Worm (Caenorhabditis elegans) whole organism, young adult: ENCODE measurements around the gene clc-9.

Experiments
- B0019.2 ChIP-seq: fragments of 200-800 bp; sonication (Bioruptor generic); conservative IDR thresholded peaks from 2 replicates; pipeline ENCODE4 v1.3.6; 2022; ENCODE audit warnings: missing genetic modification reagents, missing genetic modification characterization, missing compliant biosample characterization
- B0336.3 ChIP-seq: fragments of 200-800 bp; sonication (Bioruptor generic); IDR thresholded peaks from 2 replicates; pipeline ENCODE4 v1.3.6; 2022; ENCODE audit warnings: missing genetic modification characterization, missing compliant biosample characterization
- C17E4.6 ChIP-seq: fragments of 200-800 bp; sonication (Bioruptor generic); IDR thresholded peaks from 2 replicates; pipeline ENCODE4 v1.3.6; 2022; ENCODE audit warnings: missing genetic modification reagents, missing genetic modification characterization, missing compliant biosample characterization
- F22D6.2 ChIP-seq: sonication (generic microtip); optimal IDR thresholded peaks from 2 replicates; lab custom pipeline; 2016; ENCODE audit warnings: mild to moderate bottlenecking, missing genetic modification characterization, missing compliant biosample characterization
- F33H1.4 ChIP-seq: fragments of 200-800 bp; sonication (Bioruptor generic); IDR thresholded peaks from 2 replicates; pipeline ENCODE4 v1.3.6; 2022; ENCODE audit warnings: missing genetic modification reagents, missing genetic modification characterization, missing compliant biosample characterization
- F39B2.1 ChIP-seq: fragments of 200-800 bp; sonication (Bioruptor generic); IDR thresholded peaks from 2 replicates; pipeline ENCODE4 v1.3.6; 2022; ENCODE audit warnings: missing genetic modification reagents, missing genetic modification characterization, missing compliant biosample characterization
- Y53F4B.3 ChIP-seq: fragments of 200-800 bp; sonication (Bioruptor generic); IDR thresholded peaks from 2 replicates; pipeline ENCODE4 v1.3.6; 2022; ENCODE audit warnings: missing genetic modification reagents, missing genetic modification characterization, missing compliant biosample characterization
- Y67H2A.10 ChIP-seq: fragments of 200-800 bp; sonication (Bioruptor generic); conservative IDR thresholded peaks from 2 replicates; pipeline ENCODE4 v1.3.6; 2022; ENCODE audit warnings: missing genetic modification reagents, missing genetic modification characterization, missing compliant biosample characterization
- ZK185.1 ChIP-seq: sonication (generic microtip); optimal IDR thresholded peaks from 2 replicates; lab custom pipeline; 2016; ENCODE audit warnings: mild to moderate bottlenecking, missing genetic modification characterization, missing compliant biosample characterization; ENCODE audit not compliant: poor library complexity, severe bottlenecking
- akir-1 ChIP-seq: fragments of 200-800 bp; sonication (Bioruptor generic); optimal IDR thresholded peaks from 2 replicates; lab custom pipeline; 2018; ENCODE audit warnings: mild to moderate bottlenecking, missing genetic modification characterization, moderate library complexity, missing compliant biosample characterization
- atf-7 ChIP-seq: sonication (generic microtip); optimal IDR thresholded peaks from 2 replicates; lab custom pipeline; 2017; ENCODE audit warnings: mild to moderate bottlenecking, missing genetic modification characterization, missing compliant biosample characterization
- attf-3 ChIP-seq: fragments of 200-800 bp; sonication (Bioruptor generic); conservative IDR thresholded peaks from 2 replicates; pipeline ENCODE4 v1.3.6; 2022; ENCODE audit warnings: missing genetic modification reagents, missing genetic modification characterization, missing compliant biosample characterization
- ceh-100 ChIP-seq: fragments of 200-800 bp; sonication (Bioruptor generic); IDR thresholded peaks from 2 replicates; pipeline ENCODE4 v1.3.6; 2022; ENCODE audit warnings: missing genetic modification reagents, missing genetic modification characterization, missing compliant biosample characterization
- ceh-40 ChIP-seq: fragments of 200-800 bp; sonication (Bioruptor generic); IDR thresholded peaks from 2 replicates; pipeline ENCODE4 v1.3.6; 2022; ENCODE audit warnings: missing genetic modification characterization, missing compliant biosample characterization
- ceh-79 ChIP-seq: sonication (generic microtip); optimal IDR thresholded peaks from 2 replicates; lab custom pipeline; 2017; ENCODE audit warnings: mild to moderate bottlenecking, missing genetic modification characterization, missing compliant biosample characterization
- chd-7 ChIP-seq: sonication (generic microtip); optimal IDR thresholded peaks from 2 replicates; lab custom pipeline; 2016; ENCODE audit warnings: mild to moderate bottlenecking, missing genetic modification characterization, moderate library complexity, missing compliant biosample characterization
- ets-4 ChIP-seq: fragments of 200-800 bp; sonication (Bioruptor generic); optimal IDR thresholded peaks from 2 replicates; lab custom pipeline; 2018; ENCODE audit warnings: mild to moderate bottlenecking, missing genetic modification characterization, missing compliant biosample characterization
- hlh-12 ChIP-seq: sonication (generic microtip); optimal IDR thresholded peaks from 2 replicates; lab custom pipeline; 2016; ENCODE audit warnings: missing genetic modification characterization, missing compliant biosample characterization
- let-526 ChIP-seq: fragments of 200-800 bp; sonication (Bioruptor generic); IDR thresholded peaks from 2 replicates; pipeline ENCODE4 v1.3.6; 2022; ENCODE audit warnings: missing genetic modification reagents, missing genetic modification characterization, missing compliant biosample characterization
- lir-1 ChIP-seq: fragments of 200-800 bp; sonication (Bioruptor generic); conservative IDR thresholded peaks from 2 replicates; pipeline ENCODE4 v1.3.6; 2022; ENCODE audit warnings: missing genetic modification reagents, missing genetic modification characterization, missing compliant biosample characterization
- lsy-27 ChIP-seq: sonication (generic microtip); optimal IDR thresholded peaks from 2 replicates; lab custom pipeline; 2017; ENCODE audit warnings: missing genetic modification characterization, mild to moderate bottlenecking, missing compliant biosample characterization, antibody characterized with exemption, missing genotype, borderline replicate concordance; ENCODE audit not compliant: insufficient read depth
- madf-10 ChIP-seq: sonication (generic microtip); optimal IDR thresholded peaks from 2 replicates; lab custom pipeline; 2016; ENCODE audit warnings: mild to moderate bottlenecking, missing genetic modification characterization, missing compliant biosample characterization
- madf-3 ChIP-seq: fragments of 200-800 bp; sonication (Bioruptor generic); IDR thresholded peaks from 2 replicates; pipeline ENCODE4 v1.3.6; 2022; ENCODE audit warnings: missing genetic modification reagents, missing genetic modification characterization, missing compliant biosample characterization
- madf-6 ChIP-seq: fragments of 200-800 bp; sonication (Bioruptor generic); IDR thresholded peaks from 2 replicates; pipeline ENCODE4 v1.3.6; 2022; ENCODE audit warnings: missing genetic modification reagents, missing genetic modification characterization, missing compliant biosample characterization
- mel-28 ChIP-seq: sonication (generic microtip); optimal IDR thresholded peaks from 2 replicates; lab custom pipeline; 2016; ENCODE audit warnings: borderline replicate concordance, mild to moderate bottlenecking, missing genetic modification characterization, missing compliant biosample characterization
- mxl-1 ChIP-seq: sonication (generic microtip); optimal IDR thresholded peaks from 2 replicates; lab custom pipeline; 2016; ENCODE audit warnings: missing genetic modification characterization, missing compliant biosample characterization
- pha-4 ChIP-seq: fragments of 150-350 bp; sonication (generic microtip); optimal IDR thresholded peaks from 2 replicates; lab custom pipeline; 2014; ENCODE audit warnings: missing biosample characterization, missing genetic modification reagents, missing genetic modification characterization
- rcor-1 ChIP-seq: fragments of 200-800 bp; sonication (Bioruptor generic); IDR thresholded peaks from 2 replicates; pipeline ENCODE4 v1.3.6; 2022; ENCODE audit warnings: missing genetic modification reagents, missing genetic modification characterization, missing compliant biosample characterization
- repo-1 ChIP-seq: sonication (generic microtip); optimal IDR thresholded peaks from 2 replicates; lab custom pipeline; 2017; ENCODE audit warnings: mild to moderate bottlenecking, missing genetic modification characterization, missing compliant biosample characterization
- somi-1 ChIP-seq: fragments of 200-800 bp; sonication (Bioruptor generic); optimal IDR thresholded peaks from 2 replicates; lab custom pipeline; 2018; ENCODE audit warnings: mild to moderate bottlenecking, missing genetic modification characterization, missing compliant biosample characterization
- sptf-2 ChIP-seq: fragments of 200-800 bp; sonication (Bioruptor generic); optimal IDR thresholded peaks from 2 replicates; lab custom pipeline; 2018; ENCODE audit warnings: mild to moderate bottlenecking, missing genetic modification characterization, missing compliant biosample characterization
- unc-62 ChIP-seq: fragments of 150-350 bp; optimal IDR thresholded peaks from 2 replicates; lab custom pipeline; 2014; ENCODE audit warnings: missing biosample characterization, missing genetic modification reagents, missing genetic modification characterization
- zfh-2 ChIP-seq: fragments of 200-800 bp; sonication (Bioruptor generic); conservative IDR thresholded peaks from 2 replicates; pipeline ENCODE4 v1.3.6; 2022; ENCODE audit warnings: missing genetic modification reagents, missing genetic modification characterization, missing compliant biosample characterization
- zim-3 ChIP-seq: sonication (generic microtip); optimal IDR thresholded peaks from 2 replicates; lab custom pipeline; 2017; ENCODE audit warnings: mild to moderate bottlenecking, missing genetic modification characterization, moderate library complexity, missing compliant biosample characterization
- ztf-26 ChIP-seq: sonication (generic microtip); optimal IDR thresholded peaks from 2 replicates; lab custom pipeline; 2017; ENCODE audit warnings: missing genetic modification characterization, missing compliant biosample characterization
- ztf-6 ChIP-seq: fragments of 200-800 bp; sonication (Bioruptor generic); IDR thresholded peaks from 2 replicates; pipeline ENCODE4 v1.3.6; 2022; ENCODE audit warnings: missing genetic modification reagents, missing genetic modification characterization, missing compliant biosample characterization

clc-9 gene

DNA sequence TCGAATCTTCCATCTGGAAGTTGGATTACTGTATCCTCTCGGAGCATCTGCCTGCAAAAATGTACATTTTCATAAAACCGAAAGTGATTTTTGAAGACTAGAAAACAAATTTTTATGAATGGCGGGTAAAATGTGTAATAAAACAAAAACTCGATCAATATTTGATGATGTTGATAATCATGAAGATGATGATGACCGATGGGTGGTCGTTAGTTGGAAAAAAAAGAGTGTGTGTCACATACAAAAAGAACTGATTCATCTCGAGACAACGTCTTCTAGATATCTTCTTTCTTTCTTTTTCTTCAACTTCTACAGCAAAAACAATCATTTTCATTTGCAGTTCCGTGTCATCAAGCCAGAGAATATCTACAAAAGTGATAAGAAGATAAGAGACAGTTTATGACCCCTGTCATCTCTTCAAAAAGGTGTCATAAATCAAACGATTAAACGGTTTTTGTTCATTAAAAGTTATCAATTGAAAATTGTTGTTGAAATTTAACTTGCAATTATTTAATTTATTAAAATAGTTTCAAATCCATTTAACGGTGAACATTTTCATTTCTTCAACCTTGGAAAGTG lies 20.1 kb upstream of the clc-9 start, which contains the start of gene bcc-1:
bcc-1 (minus strand) TSS at position 51 of the 579 bp plus-strand sequence.
- TF ChIP-seq ceh-100: no peak
- no peak for TF ChIP-seq B0019.2 (GFP tag; lab: Robert Waterston, UW)
- no peak for TF ChIP-seq C17E4.6 (GFP tag; lab: Robert Waterston, UW)
- TF ChIP-seq pha-4 (tag; lab: Kevin White, UChicago): no peak
- TF ChIP-seq Y67H2A.10 (GFP tag; lab: Robert Waterston, UW): no peak
- TF ChIP-seq madf-10 (tag; lab: Kevin White, UChicago): no peak
- no peak for TF ChIP-seq lsy-27 (tag; lab: Kevin White, UChicago)
- TF ChIP-seq zfh-2 (GFP tag; lab: Robert Waterston, UW): no peak
- TF ChIP-seq ztf-26 (tag; lab: Kevin White, UChicago): peak; percentile 5
- no peak for TF ChIP-seq lir-1 (GFP tag; lab: Robert Waterston, UW)
- TF ChIP-seq ets-4: no peak
- no peak for TF ChIP-seq zim-3 (tag; lab: Kevin White, UChicago)
- TF ChIP-seq ceh-40 (GFP tag; lab: Robert Waterston, UW): no peak
- peak; percentile 49 for TF ChIP-seq somi-1 (GFP tag; lab: Kevin White, UChicago)
- no peak for TF ChIP-seq hlh-12 (tag; lab: Kevin White, UChicago)
- no peak for TF ChIP-seq attf-3 (GFP tag; lab: Robert Waterston, UW)

DNA sequence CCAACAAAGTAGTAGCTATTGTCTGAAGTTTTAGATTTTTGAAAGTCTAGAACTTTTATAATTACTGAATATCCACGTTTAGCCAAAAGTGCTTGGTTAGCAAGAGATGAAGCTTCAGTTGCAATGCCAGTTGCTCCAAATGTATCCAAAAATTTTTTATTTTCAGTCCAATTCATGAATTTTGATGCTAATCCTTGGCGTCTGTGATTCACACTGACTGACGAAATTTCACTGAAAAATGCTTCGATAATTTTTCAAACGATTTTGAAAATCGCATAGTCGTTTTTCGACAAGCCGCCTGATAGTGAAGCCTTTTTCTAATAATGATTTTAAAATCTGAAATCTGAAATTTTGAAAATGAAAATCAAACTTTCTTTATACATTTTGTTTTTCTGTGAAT lies 18.7 kb upstream of the clc-9 start:
- TF ChIP-seq mel-28 (tag; lab: Kevin White, UChicago) (no peak), hlh-12 (tag; lab: Kevin White, UChicago) (no peak), F22D6.2 (no peak), sptf-2 (GFP tag; lab: Kevin White, UChicago) (no peak), F39B2.1 (GFP tag; lab: Robert Waterston, UW) (no peak), B0336.3 (GFP tag; lab: Robert Waterston, UW) (no peak), Y53F4B.3 (no peak), unc-62 (GFP tag; lab: Kevin White, UChicago) (no peak), ceh-79 (tag; lab: Kevin White, UChicago) (no peak), ceh-100 (no peak), ztf-6 (GFP tag; lab: Robert Waterston, UW) (no peak)

DNA sequence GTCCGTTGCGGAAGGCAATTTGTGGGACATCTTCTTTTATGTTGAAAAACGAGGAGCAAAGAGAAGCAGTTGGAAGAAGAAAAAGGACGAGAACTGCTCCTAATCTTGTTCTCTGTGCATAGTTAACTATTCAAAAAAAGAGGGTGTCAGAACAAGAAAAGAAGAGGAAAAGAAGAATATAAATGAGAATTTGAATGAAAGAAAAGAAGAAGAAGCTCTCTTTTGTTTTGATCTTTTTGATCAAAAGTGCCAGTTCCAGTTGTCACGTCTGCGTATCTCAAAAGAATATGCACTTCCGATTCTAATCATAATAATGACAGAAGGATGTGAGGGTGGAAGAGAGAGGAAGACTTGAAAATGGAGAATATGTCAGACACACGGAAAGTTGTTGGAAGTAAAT lies 17.8 kb upstream of the clc-9 start, which contains the start of gene M7.8:
M7.8 (minus strand) TSS at position 112 of the 400 bp plus-strand sequence.
- TF ChIP-seq chd-7: no peak
- no peak for TF ChIP-seq ZK185.1 (tag; lab: Kevin White, UChicago)
- TF ChIP-seq sptf-2 (GFP tag; lab: Kevin White, UChicago): no peak
- no peak for TF ChIP-seq mxl-1 (tag; lab: Kevin White, UChicago)
- no peak for TF ChIP-seq madf-3 (GFP tag; lab: Robert Waterston, UW)
- no peak for TF ChIP-seq let-526
- no peak for TF ChIP-seq rcor-1 (GFP tag; lab: Robert Waterston, UW)
- no peak for TF ChIP-seq madf-6 (GFP tag; lab: Robert Waterston, UW)
- no peak for TF ChIP-seq ztf-6 (GFP tag; lab: Robert Waterston, UW)
- no peak for TF ChIP-seq F33H1.4 (GFP tag; lab: Robert Waterston, UW)
- no peak for TF ChIP-seq repo-1 (tag; lab: Kevin White, UChicago)
- TF ChIP-seq akir-1 (GFP tag; lab: Kevin White, UChicago): no peak
- no peak for TF ChIP-seq atf-7 (tag; lab: Kevin White, UChicago)
